Worm (Caenorhabditis elegans): ENCODE measurements around the gene fkb-1.

fkb-1 gene

DNA sequence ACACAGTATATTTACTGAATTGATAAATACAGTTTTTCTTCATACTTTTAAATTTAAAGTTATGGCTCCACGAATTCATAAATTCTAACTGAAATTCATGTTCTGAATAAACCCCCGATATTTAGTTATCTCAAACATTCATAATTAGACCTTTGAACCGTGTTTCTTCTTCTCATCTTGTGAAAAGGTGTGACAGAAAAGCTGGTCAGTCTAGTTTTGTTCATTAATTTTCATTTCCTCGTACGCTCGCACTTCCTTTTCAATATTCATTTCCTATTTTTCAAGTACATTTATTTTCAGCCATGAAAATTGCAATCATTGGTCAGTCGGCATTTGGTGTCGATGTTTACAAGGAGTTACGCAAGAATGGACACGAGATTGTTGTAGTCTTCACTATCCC is 14.1 kb upstream of the fkb-1 start, which contains the start of gene alh-3 (continued):
- TF ChIP-seq hlh-8 (tag; optimal IDR thresholded peaks at IDR 0.05) (no peak), pat-9 (tag; optimal IDR thresholded peaks at IDR 0.05) (no peak), ceh-18 (tag; optimal IDR thresholded peaks at IDR 0.05) (no peak)

DNA sequence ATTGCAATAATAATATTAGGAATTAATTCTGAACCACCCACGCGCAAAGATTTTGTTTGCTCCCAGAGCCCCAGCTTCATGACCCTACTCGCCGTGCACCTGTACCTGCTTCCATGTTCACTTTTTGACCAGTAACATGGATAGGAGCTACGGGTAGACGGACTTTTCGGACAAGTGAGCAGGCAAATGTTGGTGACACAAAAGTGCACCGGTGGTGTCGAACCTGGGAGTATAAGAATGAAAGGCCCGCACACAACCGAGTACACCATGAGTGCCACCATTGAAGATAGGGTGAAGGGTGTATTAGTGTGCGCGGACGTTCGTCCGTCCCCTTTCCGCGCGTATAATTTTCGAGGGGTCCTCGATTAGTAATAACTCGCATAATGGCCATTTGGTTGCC is 10.4 kb upstream of the fkb-1 start:
- TF ChIP-seq F13H6.1 (tag; optimal IDR thresholded peaks at IDR 0.05) (peak; percentile 83), pros-1 (tag; optimal IDR thresholded peaks at IDR 0.05) (no peak), ceh-30 (tag; optimal IDR thresholded peaks at IDR 0.05) (peak; percentile 92), lim-6 (tag; optimal IDR thresholded peaks at IDR 0.05) (peak; percentile 83), dve-1 (tag; optimal IDR thresholded peaks at IDR 0.05) (peak; percentile 59), pax-1 (tag; optimal IDR thresholded peaks at IDR 0.05) (peak; percentile 32), ets-4 (tag; optimal IDR thresholded peaks at IDR 0.05) (peak; percentile 62), madf-2 (tag; optimal IDR thresholded peaks at IDR 0.05) (peak; percentile 97), unc-86 (tag; optimal IDR thresholded peaks at IDR 0.05) (peak; percentile 97), ceh-18 (tag; optimal IDR thresholded peaks at IDR 0.05) (peak; percentile 87), pha-2 (tag; optimal IDR thresholded peaks at IDR 0.05) (peak; percentile 97), mec-3 (tag; optimal IDR thresholded peaks at IDR 0.05; ENCODE audit: borderline replicate concordance) (peak; percentile 92), hlh-6 (tag; optimal IDR thresholded peaks at IDR 0.05) (peak; percentile 99), odd-2 (tag; optimal IDR thresholded peaks at IDR 0.05) (peak; percentile 84), sox-4 (tag; optimal IDR thresholded peaks at IDR 0.05) (peak; percentile 97), unc-55 (GFP tag; optimal IDR thresholded peaks at IDR 0.05) (no peak), ceh-24 (tag; optimal IDR thresholded peaks at IDR 0.05) (peak; percentile 92), eyg-1 (tag; optimal IDR thresholded peaks at IDR 0.05) (peak; percentile 100), tbx-7 (tag; optimal IDR thresholded peaks at IDR 0.05) (peak; percentile 89), nhr-232 (tag; optimal IDR thresholded peaks at IDR 0.05) (peak; percentile 98), ceh-45 (GFP tag; IDR thresholded peaks at IDR 0.05) (peak; percentile 97), fkh-10 (GFP tag; optimal IDR thresholded peaks at IDR 0.05) (peak; percentile 90), ztf-16 (tag; optimal IDR thresholded peaks at IDR 0.05) (peak; percentile 99), hlh-30 (tag; optimal IDR thresholded peaks at IDR 0.05; ENCODE audit: insufficient read depth) (peak; percentile 80), ttx-3 (tag; optimal IDR thresholded peaks at IDR 0.05) (peak; percentile 97), pha-4 (tag; optimal IDR thresholded peaks at IDR 0.05) (no peak), elt-4 (tag; optimal IDR thresholded peaks at IDR 0.05) (peak; percentile 72), T23F11.4 (GFP tag; optimal IDR thresholded peaks at IDR 0.05) (peak; percentile 98), syd-9 (tag; optimal IDR thresholded peaks at IDR 0.05) (peak; percentile 97), fkh-6 (tag; optimal IDR thresholded peaks at IDR 0.05) (peak; percentile 96), pqm-1 (tag; optimal IDR thresholded peaks at IDR 0.05) (peak; percentile 77), hlh-13 (GFP tag; optimal IDR thresholded peaks at IDR 0.05) (peak; percentile 98), ceh-2 (tag; optimal IDR thresholded peaks at IDR 0.05) (peak; percentile 95), C38D4.7 (GFP tag; optimal IDR thresholded peaks at IDR 0.05) (peak; percentile 96), elt-2 (tag; optimal IDR thresholded peaks at IDR 0.05) (peak; percentile 99), ceh-34 (tag; optimal IDR thresholded peaks at IDR 0.05) (peak; percentile 98), pag-3 (tag; optimal IDR thresholded peaks at IDR 0.05; ENCODE audit: borderline replicate concordance) (peak; percentile 91), ceh-19 (GFP tag; optimal IDR thresholded peaks at IDR 0.05) (peak; percentile 98), unc-3 (GFP tag; conservative IDR thresholded peaks at IDR 0.05) (peak; percentile 94), unc-3 (tag; optimal IDR thresholded peaks at IDR 0.05) (peak; percentile 96), pat-9 (tag; optimal IDR thresholded peaks at IDR 0.05) (peak; percentile 99), tbx-2 (tag; optimal IDR thresholded peaks at IDR 0.05) (peak; percentile 98), ref-2 (tag; optimal IDR thresholded peaks at IDR 0.05) (peak; percentile 99), sox-2 (GFP tag; IDR thresholded peaks at IDR 0.05) (peak; percentile 97), dmd-4 (tag; optimal IDR thresholded peaks at IDR 0.05; ENCODE audit: borderline replicate concordance) (peak; percentile 97), ceh-6 (GFP tag; optimal IDR thresholded peaks at IDR 0.05) (peak; percentile 99), K02D7.2 (tag; optimal IDR thresholded peaks at IDR 0.05) (peak; percentile 98), npax-4 (tag; optimal IDR thresholded peaks at IDR 0.05) (peak; percentile 95), fax-1 (tag; optimal IDR thresholded peaks at IDR 0.05) (peak; percentile 99), zip-5 (tag; optimal IDR thresholded peaks at IDR 0.05) (peak; percentile 88)

Measured in whole organism, late embryonic.